Fruit fly (Drosophila melanogaster) whole organism, embryonic: Measurements from ENCODE around the gene CG12768.
A peak's percentile ranks its signal among the peaks of the same experiment; 100 is the strongest.

ENCODE experiments used
- Awh ChIP-seq: fragments of 200-800 bp; sonication (Bioruptor generic); IDR thresholded peaks from 2 replicates; pipeline ENCODE4, ENCODE4 v1.3.6; 2022; ENCODE audit warnings: missing biosample characterization, missing genetic modification characterization
- CG10366 ChIP-seq: fragments of 200-800 bp; sonication (Bioruptor generic); IDR thresholded peaks from 2 replicates; pipeline ENCODE4 v1.3.6; 2022; ENCODE audit warnings: missing biosample characterization, missing genetic modification characterization
- CG15479 ChIP-seq: fragments of 200-800 bp; sonication (Bioruptor generic); optimal IDR thresholded peaks from 3 replicates; lab custom pipeline; 2019; ENCODE audit warnings: missing biosample characterization, mild to moderate bottlenecking, missing genetic modification characterization, moderate library complexity
- CG16815 ChIP-seq: fragments of 200-800 bp; sonication (Bioruptor generic); optimal IDR thresholded peaks from 3 replicates; lab custom pipeline; 2017; ENCODE audit warnings: missing biosample characterization, mild to moderate bottlenecking, missing genetic modification characterization
- CG17328 ChIP-seq: fragments of 200-800 bp; sonication (Bioruptor generic); IDR thresholded peaks from 2 replicates; pipeline ENCODE4 v1.3.6; 2022; ENCODE audit warnings: missing biosample characterization, missing genetic modification characterization
- CG2199 ChIP-seq: fragments of 200-800 bp; sonication (Bioruptor generic); IDR thresholded peaks from 3 replicates; pipeline ENCODE4 v1.3.6; 2022; ENCODE audit warnings: missing biosample characterization, missing genetic modification characterization
- CG2202 ChIP-seq: fragments of 200-800 bp; sonication (Bioruptor generic); optimal IDR thresholded peaks from 2 replicates; lab custom pipeline; 2018; ENCODE audit warnings: missing biosample characterization, mild to moderate bottlenecking, missing genetic modification characterization
- CG34376 ChIP-seq: fragments of 200-800 bp; sonication (Bioruptor generic); optimal IDR thresholded peaks from 2 replicates; lab custom pipeline; 2018; ENCODE audit warnings: missing biosample characterization, mild to moderate bottlenecking, missing genetic modification characterization
- CG3726 ChIP-seq: fragments of 200-800 bp; sonication (Bioruptor generic); IDR thresholded peaks from 3 replicates; pipeline ENCODE4, ENCODE4 v1.3.6; 2022; ENCODE audit warnings: missing biosample characterization, missing genetic modification characterization
- CG3995 ChIP-seq: fragments of 200-800 bp; sonication (Bioruptor generic); optimal IDR thresholded peaks from 3 replicates; lab custom pipeline; 2016; ENCODE audit warnings: missing biosample characterization, missing genetic modification characterization
- CG4730 ChIP-seq: fragments of 200-800 bp; sonication (Bioruptor generic); IDR thresholded peaks from 2 replicates; pipeline ENCODE4 v1.3.6; 2022; ENCODE audit warnings: missing biosample characterization, missing genetic modification characterization
- CG6254 ChIP-seq: fragments of 200-800 bp; sonication (Bioruptor generic); optimal IDR thresholded peaks from 3 replicates; lab custom pipeline; 2017; ENCODE audit warnings: mild to moderate bottlenecking, missing biosample characterization, missing genetic modification reagents, missing genetic modification characterization
- CG6689 ChIP-seq: fragments of 200-800 bp; sonication (Bioruptor generic); IDR thresholded peaks from 2 replicates; pipeline ENCODE4 v1.3.6; 2022; ENCODE audit warnings: missing biosample characterization, missing genetic modification characterization
- CG7556 ChIP-seq: fragments of 200-800 bp; sonication (Bioruptor generic); optimal IDR thresholded peaks from 2 replicates; lab custom pipeline; 2017; ENCODE audit warnings: missing biosample characterization, mild to moderate bottlenecking, missing genetic modification characterization
- Ets65A ChIP-seq: fragments of 200-800 bp; sonication (Bioruptor generic); peaks from one replicate; lab custom pipeline; 2016; ENCODE audit warnings: missing biosample characterization, missing genetic modification characterization
- GATAe ChIP-seq: fragments of 200-800 bp; sonication (Bioruptor generic); conservative IDR thresholded peaks from 2 replicates; pipeline ENCODE4 v1.3.6; 2022; ENCODE audit warnings: missing biosample characterization, missing genetic modification characterization
- HLHmδ ChIP-seq: fragments of 200-800 bp; sonication (Bioruptor generic); optimal IDR thresholded peaks from 2 replicates; lab custom pipeline; 2018; ENCODE audit warnings: missing biosample characterization, mild to moderate bottlenecking, missing genetic modification characterization, moderate library complexity
- Hey ChIP-seq: fragments of 200-800 bp; sonication (Bioruptor generic); optimal IDR thresholded peaks from 3 replicates; lab custom pipeline; 2018; ENCODE audit warnings: missing biosample characterization, mild to moderate bottlenecking, missing genetic modification characterization
- Hmr ChIP-seq: fragments of 200-800 bp; sonication (Bioruptor generic); optimal IDR thresholded peaks from 3 replicates; lab custom pipeline; 2017; ENCODE audit warnings: mild to moderate bottlenecking, missing biosample characterization, missing genetic modification reagents, missing genetic modification characterization
- Hr39 ChIP-seq: fragments of >200 bp; optimal IDR thresholded peaks from 2 replicates; lab custom pipeline; 2017
- Med ChIP-seq: fragments of 200-800 bp; sonication (Bioruptor generic); peaks from one replicate; lab custom pipeline; 2016; ENCODE audit warnings: missing biosample characterization, missing genetic modification characterization, mild to moderate bottlenecking, inconsistent platforms, moderate library complexity
- Mrtf ChIP-seq: fragments of 200-800 bp; sonication (Bioruptor generic); IDR thresholded peaks from 3 replicates; pipeline ENCODE4 v1.3.6; 2022; ENCODE audit warnings: missing biosample characterization, missing genetic modification characterization
- NFAT ChIP-seq: fragments of 200-800 bp; sonication (Bioruptor generic); IDR thresholded peaks from 2 replicates; pipeline ENCODE4 v1.3.6; 2022; ENCODE audit warnings: missing biosample characterization, missing genetic modification characterization
- Ptx1 ChIP-seq: fragments of 200-800 bp; sonication (Bioruptor generic); IDR thresholded peaks from 2 replicates; pipeline ENCODE4 v1.3.6; 2022; ENCODE audit warnings: missing biosample characterization, missing genetic modification characterization
- Taf1 ChIP-seq: fragments of 200-800 bp; sonication (Bioruptor generic); IDR thresholded peaks from 2 replicates; pipeline ENCODE4 v1.3.6; 2022; ENCODE audit warnings: missing biosample characterization, missing genetic modification characterization
- chinmo ChIP-seq: fragments of 200-800 bp; sonication (Bioruptor generic); IDR thresholded peaks from 4 replicates; pipeline ENCODE4 v1.3.6; 2022; ENCODE audit warnings: missing biosample characterization, missing genetic modification characterization; ENCODE audit not compliant: partially characterized antibody
- cwo ChIP-seq: fragments of 200-800 bp; sonication (Bioruptor generic); optimal IDR thresholded peaks from 3 replicates; lab custom pipeline; 2017; ENCODE audit warnings: missing biosample characterization, missing genetic modification characterization, mild to moderate bottlenecking, moderate library complexity, missing genetic modification reagents
- disco-r ChIP-seq: fragments of 200-800 bp; sonication (Bioruptor generic); optimal IDR thresholded peaks from 2 replicates; lab custom pipeline; 2016; ENCODE audit warnings: missing biosample characterization, missing genetic modification characterization
- exex ChIP-seq: fragments of 200-800 bp; sonication (Bioruptor generic); optimal IDR thresholded peaks from 4 replicates; lab custom pipeline; 2018; ENCODE audit warnings: missing biosample characterization, mild to moderate bottlenecking, missing genetic modification characterization, moderate library complexity
- grn ChIP-seq: fragments of 200-800 bp; sonication (Bioruptor generic); optimal IDR thresholded peaks from 3 replicates; lab custom pipeline; 2017; ENCODE audit warnings: missing biosample characterization, missing genetic modification characterization
- knrl ChIP-seq: fragments of 200-800 bp; sonication (Bioruptor generic); IDR thresholded peaks from 3 replicates; pipeline ENCODE4 v1.3.6; 2022; ENCODE audit warnings: missing biosample characterization, missing genetic modification characterization; ENCODE audit not compliant: partially characterized antibody
- lov ChIP-seq, 2 experiments: fragments of 200-800 bp in 1 of 2; fragments of >200 bp in 1 of 2; sonication (Bioruptor generic) in 1 of 2; IDR thresholded peaks in 1 of 2; optimal IDR thresholded peaks in 1 of 2; 2 replicates in 1 of 2; 3 replicates in 1 of 2; pipeline versions ENCODE4 v1.3.6 to Lab custom; 2017 to 2022; ENCODE audit warnings: missing biosample characterization in 1 of 2, missing genetic modification characterization in 1 of 2
- mirr ChIP-seq: fragments of 200-800 bp; sonication (Bioruptor generic); optimal IDR thresholded peaks from 3 replicates; lab custom pipeline; 2018; ENCODE audit warnings: missing biosample characterization, mild to moderate bottlenecking, missing genetic modification characterization
- peb ChIP-seq: fragments of 200-800 bp; sonication (Bioruptor generic); IDR thresholded peaks from 2 replicates; pipeline ENCODE4 v1.3.6; 2022; ENCODE audit warnings: missing biosample characterization, missing genetic modification characterization
- sens ChIP-seq: fragments of 200-800 bp; sonication (Bioruptor generic); peaks from one replicate; lab custom pipeline; 2016; ENCODE audit warnings: missing biosample characterization, missing genetic modification characterization
- sisA ChIP-seq: fragments of 200-800 bp; sonication (Bioruptor generic); IDR thresholded peaks from 2 replicates; pipeline ENCODE4 v1.3.6; 2022; ENCODE audit warnings: missing biosample characterization, missing genetic modification characterization
- vfl ChIP-seq: fragments of 200-800 bp; sonication (Bioruptor generic); optimal IDR thresholded peaks from 2 replicates; lab custom pipeline; 2016; ENCODE audit warnings: missing biosample characterization, missing genetic modification characterization
- zfh1 ChIP-seq: fragments of 200-800 bp; sonication (Bioruptor generic); IDR thresholded peaks from 3 replicates; pipeline ENCODE4 v1.3.6; 2022; ENCODE audit warnings: missing biosample characterization, missing genetic modification characterization

CG12768 gene

dm6 chr3L:22883649-22884048 is 26.6 kb upstream of the CG12768 start (continued):
- TF ChIP-seq CG3726 (GFP tag; lab: Robert Waterston, UW) (no peak), peb (GFP tag; lab: Robert Waterston, UW) (no peak), NFAT (GFP tag; lab: Robert Waterston, UW) (no peak), CG10366 (GFP tag; lab: Robert Waterston, UW) (no peak), zfh1 (GFP tag; lab: Robert Waterston, UW) (0 out of 3 replicates have a peak, but pooled peaks have one; percentile 22), CG6254 (no peak)

- TF ChIP-seq Awh (GFP tag; lab: Robert Waterston, UW) (no peak), CG7556 (GFP tag; lab: Kevin White, UChicago) (no peak), Ets65A (GFP tag; lab: Kevin White, UChicago) (peak; percentile 55), sens (GFP tag; lab: Kevin White, UChicago) (peak; percentile 18)
Observed at dm6 chr3L:22884481-22884880, 25.8 kb upstream of the CG12768 start.

- TF ChIP-seq grn (GFP tag; lab: Kevin White, UChicago) (peak; percentile 84), lov (optimal IDR thresholded peaks at IDR 0.05; lab: Kevin White, UChicago) (no peak), lov (GFP tag; IDR thresholded peaks at IDR 0.05; lab: Robert Waterston, UW) (no peak), Taf1 (no peak), CG6689 (GFP tag; lab: Robert Waterston, UW) (no peak), Mrtf (no peak), HLHmδ (GFP tag; lab: Kevin White, UChicago) (no peak), exex (tag; lab: Kevin White, UChicago) (peak; percentile 98), CG16815 (GFP tag; lab: Kevin White, UChicago) (no peak), sisA (GFP tag; lab: Robert Waterston, UW) (no peak), CG34376 (GFP tag; lab: Kevin White, UChicago) (peak; percentile 9), chinmo (0 out of 4 replicates have a peak, but pooled peaks have one; percentile 13), Hmr (GFP tag; lab: Kevin White, UChicago) (no peak), knrl (no peak), disco-r (GFP tag; lab: Kevin White, UChicago) (no peak), CG2202 (no peak)
- TF ChIP-seq, all 482 proteins: peak for 4
Observed at dm6 chr3L:22885843-22886242, 24.4 kb upstream of the CG12768 start.

dm6 chr3L:22886939-22887338 is 23.4 kb upstream of the CG12768 start:
- no peak for TF ChIP-seq CG4730 (GFP tag; lab: Robert Waterston, UW)
- peak; percentile 85 for TF ChIP-seq grn (GFP tag; lab: Kevin White, UChicago)
- TF ChIP-seq Hr39 (lab: Kevin White, UChicago), result no peak
- peak; percentile 26 for TF ChIP-seq Hey
- peak; percentile 67 for TF ChIP-seq CG15479 (GFP tag; lab: Kevin White, UChicago)
- TF ChIP-seq Med, result peak; percentile 25
- peak; percentile 60 for TF ChIP-seq GATAe (GFP tag; lab: Robert Waterston, UW)
- 0 out of 3 replicates have a peak, but pooled peaks have one; percentile 47 for TF ChIP-seq CG2199
- no peak for TF ChIP-seq CG3995
- TF ChIP-seq Ptx1 (GFP tag; lab: Robert Waterston, UW), result no peak
- peak; percentile 35 for TF ChIP-seq mirr
- 0 out of 4 replicates have a peak, but pooled peaks have one; percentile 57 for TF ChIP-seq chinmo
- no peak for TF ChIP-seq vfl
- peak; percentile 1 for TF ChIP-seq exex (tag; lab: Kevin White, UChicago)
- peak; percentile 40 for TF ChIP-seq cwo (GFP tag; lab: Kevin White, UChicago)
- no peak for TF ChIP-seq CG17328 (GFP tag; lab: Robert Waterston, UW)
